Fruit fly (Drosophila melanogaster) whole organism, embryonic: ENCODE data around the gene CG46310.

Experiments used
- Blimp-1 ChIP-seq: fragments of 200-800 bp; sonication (Bioruptor generic); optimal IDR thresholded peaks from 3 replicates; lab custom pipeline; 2018; ENCODE audit warnings: missing biosample characterization, missing genetic modification characterization, mild to moderate bottlenecking, moderate library complexity, missing genetic modification reagents
- BtbVII ChIP-seq: fragments of 200-800 bp; sonication (Bioruptor generic); optimal IDR thresholded peaks from 3 replicates; lab custom pipeline; 2017; ENCODE audit warnings: missing biosample characterization, mild to moderate bottlenecking, missing genetic modification characterization
- CG10543 ChIP-seq: fragments of 200-800 bp; sonication (Bioruptor generic); optimal IDR thresholded peaks from 3 replicates; lab custom pipeline; 2017; ENCODE audit warnings: missing biosample characterization, mild to moderate bottlenecking, missing genetic modification characterization, moderate library complexity
- CG10979 ChIP-seq: fragments of 200-800 bp; sonication (Bioruptor generic); optimal IDR thresholded peaks from 2 replicates; lab custom pipeline; 2018; ENCODE audit warnings: missing biosample characterization, mild to moderate bottlenecking, missing genetic modification characterization, moderate library complexity
- CG11093 ChIP-seq: fragments of 200-800 bp; sonication (Bioruptor generic); IDR thresholded peaks from 3 replicates; pipeline ENCODE4 v1.3.6; 2022; ENCODE audit warnings: missing biosample characterization, missing genetic modification characterization
- CG11695 ChIP-seq: fragments of 200-800 bp; sonication (Bioruptor generic); IDR thresholded peaks from 3 replicates; pipeline ENCODE4 v1.3.6; 2022; ENCODE audit warnings: missing biosample characterization, missing genetic modification characterization
- CG14710 ChIP-seq: fragments of 200-800 bp; sonication (Bioruptor generic); optimal IDR thresholded peaks from 3 replicates; lab custom pipeline; 2019; ENCODE audit warnings: missing biosample characterization, mild to moderate bottlenecking, missing genetic modification characterization, moderate library complexity
- CG15514 ChIP-seq: fragments of 200-800 bp; sonication (Bioruptor generic); optimal IDR thresholded peaks from 3 replicates; lab custom pipeline; 2017; ENCODE audit warnings: missing biosample characterization, missing genetic modification characterization, mild to moderate bottlenecking, moderate library complexity, missing genetic modification reagents
- CG15601 ChIP-seq: fragments of 200-800 bp; sonication (Bioruptor generic); optimal IDR thresholded peaks from 3 replicates; lab custom pipeline; 2019; ENCODE audit warnings: missing biosample characterization, mild to moderate bottlenecking, missing genetic modification characterization, moderate library complexity
- CG17359 ChIP-seq: fragments of 200-800 bp; sonication (Bioruptor generic); optimal IDR thresholded peaks from 3 replicates; lab custom pipeline; 2018; ENCODE audit warnings: missing biosample characterization, mild to moderate bottlenecking, missing genetic modification characterization, moderate library complexity
- CG18262 ChIP-seq: fragments of 200-800 bp; optimal IDR thresholded peaks from 3 replicates; lab custom pipeline; 2019; ENCODE audit warnings: missing biosample characterization, mild to moderate bottlenecking, missing genetic modification characterization, moderate library complexity
- CG18599 ChIP-seq: fragments of 200-800 bp; sonication (Bioruptor generic); optimal IDR thresholded peaks from 3 replicates; lab custom pipeline; 2017; ENCODE audit warnings: missing biosample characterization, missing genetic modification characterization, mild to moderate bottlenecking, moderate library complexity, missing genetic modification reagents
- CG18764 ChIP-seq: fragments of 200-800 bp; sonication (Bioruptor generic); optimal IDR thresholded peaks from 3 replicates; lab custom pipeline; 2016; ENCODE audit warnings: missing biosample characterization, missing genetic modification characterization
- CG2678 ChIP-seq: fragments of 200-800 bp; sonication (Bioruptor generic); optimal IDR thresholded peaks from 3 replicates; lab custom pipeline; 2019; ENCODE audit warnings: missing biosample characterization, mild to moderate bottlenecking, missing genetic modification characterization, moderate library complexity
- CG4328 ChIP-seq: fragments of 200-800 bp; sonication (Bioruptor generic); optimal IDR thresholded peaks from 3 replicates; lab custom pipeline; 2017; ENCODE audit warnings: missing biosample characterization, missing genetic modification reagents, missing genetic modification characterization
- CG4360 ChIP-seq: fragments of 200-800 bp; sonication (Bioruptor generic); IDR thresholded peaks from 2 replicates; pipeline ENCODE4 v1.3.6; 2022; ENCODE audit warnings: missing biosample characterization, missing genetic modification characterization
- CG4424 ChIP-seq: fragments of 200-800 bp; sonication (Bioruptor generic); optimal IDR thresholded peaks from 3 replicates; lab custom pipeline; 2016; ENCODE audit warnings: missing biosample characterization, missing genetic modification characterization
- CG5180 ChIP-seq: fragments of 200-800 bp; sonication (Bioruptor generic); optimal IDR thresholded peaks from 3 replicates; lab custom pipeline; 2017; ENCODE audit warnings: missing biosample characterization, missing genetic modification characterization, mild to moderate bottlenecking, moderate library complexity, missing genetic modification reagents
- CG7372 ChIP-seq: fragments of 200-800 bp; sonication (Bioruptor generic); IDR thresholded peaks from 2 replicates; pipeline ENCODE4 v1.3.6; 2022; ENCODE audit warnings: missing biosample characterization, missing genetic modification characterization
- CG8281 ChIP-seq: fragments of 200-800 bp; sonication (Bioruptor generic); optimal IDR thresholded peaks from 2 replicates; lab custom pipeline; 2018; ENCODE audit warnings: missing biosample characterization, mild to moderate bottlenecking, missing genetic modification characterization, moderate library complexity
- CG8290 ChIP-seq, 3 experiments: fragments of 200-800 bp; sonication (Bioruptor generic); optimal IDR thresholded peaks; 2 replicates each; lab custom pipeline; 2016 to 2019; ENCODE audit warnings: missing biosample characterization in 3 of 3, missing genetic modification characterization in 3 of 3, mild to moderate bottlenecking in 2 of 3, moderate library complexity in 1 of 3
- CG8944 ChIP-seq: fragments of 200-800 bp; sonication (Bioruptor generic); optimal IDR thresholded peaks from 3 replicates; lab custom pipeline; 2016; ENCODE audit warnings: missing biosample characterization, missing genetic modification characterization
- CoRest ChIP-seq: fragments of 200-800 bp; sonication (Bioruptor generic); optimal IDR thresholded peaks from 3 replicates; lab custom pipeline; 2018; ENCODE audit warnings: missing biosample characterization, mild to moderate bottlenecking, missing genetic modification characterization, moderate library complexity
- D ChIP-seq, 2 experiments: fragments of 200-800 bp in 1 of 2; fragments of >200 bp in 1 of 2; sonication (Bioruptor generic) in 1 of 2; optimal IDR thresholded peaks; 2 replicates in 1 of 2; 3 replicates in 1 of 2; lab custom pipeline; 2017; ENCODE audit warnings: mild to moderate bottlenecking in 1 of 2, missing biosample characterization in 1 of 2, missing genetic modification characterization in 1 of 2, missing genetic modification reagents in 1 of 2
- D19B ChIP-seq: fragments of 200-800 bp; sonication (Bioruptor generic); optimal IDR thresholded peaks from 2 replicates; lab custom pipeline; 2017; ENCODE audit warnings: missing biosample characterization, mild to moderate bottlenecking, missing genetic modification characterization
- Deaf1 ChIP-seq: fragments of 200-800 bp; optimal IDR thresholded peaks from 3 replicates; lab custom pipeline; 2019; ENCODE audit warnings: missing biosample characterization, mild to moderate bottlenecking, missing genetic modification characterization, moderate library complexity
- Doc3 ChIP-seq: fragments of 200-800 bp; sonication (Bioruptor generic); IDR thresholded peaks from 3 replicates; pipeline ENCODE4 v1.3.6; 2022; ENCODE audit warnings: missing biosample characterization, missing genetic modification characterization; ENCODE audit not compliant: partially characterized antibody
- Ets65A ChIP-seq: fragments of 200-800 bp; sonication (Bioruptor generic); peaks from one replicate; lab custom pipeline; 2016; ENCODE audit warnings: missing biosample characterization, missing genetic modification characterization
- MTF-1 ChIP-seq: fragments of 200-800 bp; sonication (Bioruptor generic); optimal IDR thresholded peaks from 2 replicates; lab custom pipeline; 2018; ENCODE audit warnings: missing biosample characterization, mild to moderate bottlenecking, missing genetic modification characterization, borderline replicate concordance
- Med ChIP-seq: fragments of 200-800 bp; sonication (Bioruptor generic); peaks from one replicate; lab custom pipeline; 2016; ENCODE audit warnings: missing biosample characterization, missing genetic modification characterization, mild to moderate bottlenecking, inconsistent platforms, moderate library complexity
- Sin3A ChIP-seq: fragments of >200 bp; optimal IDR thresholded peaks from 2 replicates; lab custom pipeline; 2018
- Six4 ChIP-seq: fragments of 200-800 bp; sonication (Bioruptor generic); optimal IDR thresholded peaks from 2 replicates; lab custom pipeline; 2016; ENCODE audit warnings: missing biosample characterization, missing genetic modification characterization
- Sry-β ChIP-seq: fragments of 200-800 bp; sonication (Bioruptor generic); optimal IDR thresholded peaks from 2 replicates; lab custom pipeline; 2018; ENCODE audit warnings: missing biosample characterization, mild to moderate bottlenecking, missing genetic modification characterization, moderate library complexity
- Xrp1 ChIP-seq: fragments of 200-800 bp; sonication (Bioruptor generic); IDR thresholded peaks from 2 replicates; pipeline ENCODE4 v1.3.6; 2022; ENCODE audit warnings: missing biosample characterization, missing genetic modification characterization
- caup ChIP-seq: fragments of 200-800 bp; sonication (Bioruptor generic); optimal IDR thresholded peaks from 3 replicates; lab custom pipeline; 2017; ENCODE audit warnings: missing biosample characterization, mild to moderate bottlenecking, missing genetic modification characterization, moderate library complexity; ENCODE audit not compliant: severe bottlenecking
- esg ChIP-seq: fragments of 200-800 bp; sonication (Bioruptor generic); conservative IDR thresholded peaks from 2 replicates; pipeline ENCODE4 v1.3.6; 2022; ENCODE audit warnings: missing biosample characterization, missing genetic modification characterization
- gem ChIP-seq: fragments of 200-800 bp; sonication (Bioruptor generic); optimal IDR thresholded peaks from 2 replicates; lab custom pipeline; 2019; ENCODE audit warnings: missing biosample characterization, mild to moderate bottlenecking, missing genetic modification characterization, moderate library complexity
- grau ChIP-seq: fragments of 200-800 bp; optimal IDR thresholded peaks from 3 replicates; lab custom pipeline; 2019; ENCODE audit warnings: missing biosample characterization, mild to moderate bottlenecking, missing genetic modification characterization, moderate library complexity
- grn ChIP-seq: fragments of 200-800 bp; sonication (Bioruptor generic); optimal IDR thresholded peaks from 3 replicates; lab custom pipeline; 2017; ENCODE audit warnings: missing biosample characterization, missing genetic modification characterization
- mirr ChIP-seq: fragments of 200-800 bp; sonication (Bioruptor generic); optimal IDR thresholded peaks from 3 replicates; lab custom pipeline; 2018; ENCODE audit warnings: missing biosample characterization, mild to moderate bottlenecking, missing genetic modification characterization
- nau ChIP-seq: fragments of 200-800 bp; sonication (Bioruptor generic); optimal IDR thresholded peaks from 3 replicates; lab custom pipeline; 2017; ENCODE audit warnings: missing biosample characterization, mild to moderate bottlenecking, missing genetic modification characterization, missing genetic modification reagents
- repo ChIP-seq: fragments of 200-800 bp; sonication (Bioruptor generic); optimal IDR thresholded peaks from 2 replicates; lab custom pipeline; 2016; ENCODE audit warnings: missing biosample characterization, missing genetic modification characterization
- sd ChIP-seq: fragments of 200-800 bp; sonication (Bioruptor generic); optimal IDR thresholded peaks from 3 replicates; lab custom pipeline; 2018; ENCODE audit warnings: missing biosample characterization, mild to moderate bottlenecking, missing genetic modification characterization, moderate library complexity
- sens ChIP-seq: fragments of 200-800 bp; sonication (Bioruptor generic); peaks from one replicate; lab custom pipeline; 2016; ENCODE audit warnings: missing biosample characterization, missing genetic modification characterization
- slp2 ChIP-seq: fragments of 200-800 bp; sonication (Bioruptor generic); optimal IDR thresholded peaks from 2 replicates; lab custom pipeline; 2016; ENCODE audit warnings: missing biosample characterization, missing genetic modification characterization
- so ChIP-seq: fragments of 200-800 bp; sonication (Bioruptor generic); IDR thresholded peaks from 3 replicates; pipeline ENCODE4 v1.3.6; 2022; ENCODE audit warnings: missing biosample characterization, missing genetic modification characterization
- tap ChIP-seq: fragments of 200-800 bp; optimal IDR thresholded peaks from 3 replicates; lab custom pipeline; 2019; ENCODE audit warnings: missing biosample characterization, mild to moderate bottlenecking, missing genetic modification characterization, moderate library complexity

CG46310 gene

dm6 chr3R:23179336-23179735 is 5.7 kb downstream of the CG46310 start (continued):
- TF ChIP-seq CG18262 (tag; lab: Kevin White, UChicago) = no peak
- TF ChIP-seq Deaf1 (tag; lab: Kevin White, UChicago) = no peak
- TF ChIP-seq CG8290 (GFP tag; optimal IDR thresholded peaks at IDR 0.05; lab: Kevin White, UChicago) = no peak
- TF ChIP-seq CG8290 (tag; optimal IDR thresholded peaks at IDR 0.05; lab: Kevin White, UChicago) = peak in 1 of 2 experiments; percentile 28
- TF ChIP-seq slp2 (GFP tag; lab: Kevin White, UChicago) = no peak
- peak; percentile 53 for TF ChIP-seq sens
- peak; percentile 21 for TF ChIP-seq caup (GFP tag; lab: Kevin White, UChicago)
- peak; percentile 33 for TF ChIP-seq CG2678
- no peak for TF ChIP-seq CG4328 (GFP tag; lab: Kevin White, UChicago)
- TF ChIP-seq Doc3 (GFP tag; lab: Robert Waterston, UW) = no peak
- TF ChIP-seq CG15514 (GFP tag; lab: Kevin White, UChicago) = peak; percentile 25
- no peak for TF ChIP-seq CG15601
- peak; percentile 3 for TF ChIP-seq Med (GFP tag; lab: Kevin White, UChicago)
- no peak for TF ChIP-seq esg (GFP tag; lab: Robert Waterston, UW)
- no peak for TF ChIP-seq Xrp1 (GFP tag; lab: Robert Waterston, UW)
- TF ChIP-seq grau (tag; lab: Kevin White, UChicago) = no peak
- TF ChIP-seq CG10543 (GFP tag; lab: Kevin White, UChicago) = no peak
- no peak for TF ChIP-seq Ets65A (GFP tag; lab: Kevin White, UChicago)

- TF ChIP-seq mirr (GFP tag; lab: Kevin White, UChicago) (peak; percentile 34), nau (GFP tag; lab: Kevin White, UChicago) (peak; percentile 49), D19B (GFP tag; lab: Kevin White, UChicago) (peak; percentile 57), CG14710 (tag; lab: Kevin White, UChicago) (peak; percentile 45), BtbVII (GFP tag; lab: Kevin White, UChicago) (peak; percentile 21), CG7372 (GFP tag; lab: Robert Waterston, UW) (no peak), grn (GFP tag; lab: Kevin White, UChicago) (peak; percentile 16), Sry-β (GFP tag; lab: Kevin White, UChicago) (peak; percentile 20), gem (tag; lab: Kevin White, UChicago) (peak; percentile 48), CG5180 (GFP tag; lab: Kevin White, UChicago) (peak; percentile 22), repo (GFP tag; lab: Kevin White, UChicago) (no peak), CG18764 (GFP tag; lab: Kevin White, UChicago) (peak; percentile 66), CG10979 (tag; lab: Kevin White, UChicago) (peak; percentile 32), CG4424 (GFP tag; lab: Kevin White, UChicago) (peak; percentile 18), CG8944 (GFP tag; lab: Kevin White, UChicago) (peak; percentile 5), CG11695 (peak; percentile 29; the same call in 1 of the 3 replicates), so (no peak), tap (tag; lab: Kevin White, UChicago) (peak; percentile 38), sd (tag; lab: Kevin White, UChicago) (no peak), CoRest (tag; lab: Kevin White, UChicago) (no peak), MTF-1 (GFP tag; lab: Kevin White, UChicago) (peak; percentile 40), CG11093 (GFP tag; lab: Robert Waterston, UW) (no peak), CG15514 (GFP tag; lab: Kevin White, UChicago) (peak; percentile 31), sens (peak; percentile 77), Six4 (peak; percentile 20), CG8281 (tag; lab: Kevin White, UChicago) (peak; percentile 37), Blimp-1 (GFP tag; lab: Kevin White, UChicago) (peak; percentile 72), Sin3A (no peak), CG17359 (tag; lab: Kevin White, UChicago) (peak; percentile 66), CG4360 (GFP tag; lab: Robert Waterston, UW) (0 out of 2 replicates have a peak, but pooled peaks have one; percentile 33), CG18599 (GFP tag; lab: Kevin White, UChicago) (peak; percentile 15), D (optimal IDR thresholded peaks at IDR 0.05; lab: Kevin White, UChicago) (no peak), D (GFP tag; optimal IDR thresholded peaks at IDR 0.05; lab: Kevin White, UChicago) (peak; percentile 24)
Observed at dm6 chr3R:23180980-23181630, 7.4 kb downstream of the CG46310 start.
